Fruit fly (Drosophila melanogaster): Measurements from ENCODE around the gene Cyp1.

- TF ChIP-seq CG8478 (optimal IDR thresholded peaks at IDR 0.05) (no peak), EcR (GFP tag; optimal IDR thresholded peaks at IDR 0.05) (no peak), psq (optimal IDR thresholded peaks at IDR 0.05) (no peak), pan (optimal IDR thresholded peaks at IDR 0.05) (no peak), usp (GFP tag; optimal IDR thresholded peaks at IDR 0.05) (no peak), Dll (optimal IDR thresholded peaks at IDR 0.05) (no peak)
These were observed 10.5 kb upstream of the Cyp1 start, which contains the start of gene CG9919 for dm6 chrX:16330659-16331058.

Data from whole organism.